Worm (Caenorhabditis elegans) whole organism, L4 larva: ENCODE measurements around the gene add-1.

Experiments
- F10B5.3 ChIP-seq: sonication (generic microtip); optimal IDR thresholded peaks from 2 replicates; lab custom pipeline; 2016; ENCODE audit warnings: mild to moderate bottlenecking, missing genetic modification characterization, missing compliant biosample characterization
- F26F4.8 ChIP-seq: fragments of 200-800 bp; sonication (Bioruptor generic); conservative IDR thresholded peaks from 2 replicates; pipeline ENCODE4 v1.3.6; 2022; ENCODE audit warnings: missing genetic modification characterization, missing compliant biosample characterization
- F49E8.2 ChIP-seq: sonication (generic microtip); optimal IDR thresholded peaks from 2 replicates; lab custom pipeline; 2016; ENCODE audit warnings: missing compliant biosample characterization, mild to moderate bottlenecking, missing genetic modification characterization, borderline replicate concordance
- T26A8.4 ChIP-seq: fragments of 200-800 bp; sonication (Bioruptor generic); IDR thresholded peaks from 2 replicates; pipeline ENCODE4 v1.3.6; 2022; ENCODE audit warnings: missing genetic modification characterization, missing compliant biosample characterization
- Y105C5A.15 ChIP-seq: fragments of 200-800 bp; sonication (Bioruptor generic); IDR thresholded peaks from 2 replicates; pipeline ENCODE4 v1.3.6; 2022; ENCODE audit warnings: missing genetic modification characterization, missing compliant biosample characterization
- Y48G9A.11 ChIP-seq: fragments of 200-800 bp; sonication (Bioruptor generic); IDR thresholded peaks from 2 replicates; pipeline ENCODE4 v1.3.6; 2022; ENCODE audit warnings: missing genetic modification reagents, missing genetic modification characterization, missing compliant biosample characterization
- Y75B8A.6 ChIP-seq: fragments of 200-800 bp; sonication (Bioruptor generic); IDR thresholded peaks from 2 replicates; pipeline ENCODE4 v1.3.6; 2022; ENCODE audit warnings: missing genetic modification reagents, missing genetic modification characterization, missing compliant biosample characterization
- aha-1 ChIP-seq: fragments of 150-350 bp; peaks from one replicate; lab custom pipeline; 2014; ENCODE audit warnings: missing biosample characterization, missing genetic modification characterization
- ama-1 ChIP-seq: fragments of 150-350 bp; optimal IDR thresholded peaks from 2 replicates; lab custom pipeline; 2014; ENCODE audit warnings: inconsistent platforms, mixed read lengths
- ceh-32 ChIP-seq: sonication (generic microtip); optimal IDR thresholded peaks from 2 replicates; lab custom pipeline; 2016; ENCODE audit warnings: mild to moderate bottlenecking, missing genetic modification characterization, missing compliant biosample characterization; ENCODE audit not compliant: poor library complexity
- ceh-82 ChIP-seq: sonication (generic microtip); optimal IDR thresholded peaks from 2 replicates; lab custom pipeline; 2017; ENCODE audit warnings: missing biosample characterization, missing genetic modification characterization
- ces-1 ChIP-seq: fragments of 150-350 bp; sonication (generic microtip); optimal IDR thresholded peaks from 4 replicates; lab custom pipeline; 2014; ENCODE audit warnings: missing biosample characterization, missing genetic modification reagents, missing genetic modification characterization
- daf-16 ChIP-seq, 3 experiments: sonication (generic microtip); optimal IDR thresholded peaks; 2 replicates each; lab custom pipeline; 2016 to 2017; ENCODE audit warnings: missing genetic modification characterization in 3 of 3, missing genetic modification reagents in 3 of 3, mild to moderate bottlenecking in 2 of 3, missing compliant biosample characterization in 2 of 3, missing biosample characterization in 1 of 3, moderate library complexity in 1 of 3
- dmd-6 ChIP-seq: fragments of 200-800 bp; sonication (Bioruptor generic); IDR thresholded peaks from 2 replicates; pipeline ENCODE4 v1.3.6; 2022; ENCODE audit warnings: missing genetic modification reagents, missing genetic modification characterization, missing compliant biosample characterization
- dmd-9 ChIP-seq: fragments of 200-800 bp; sonication (Bioruptor generic); IDR thresholded peaks from 2 replicates; pipeline ENCODE4 v1.3.6; 2022; ENCODE audit warnings: missing genetic modification reagents, missing genetic modification characterization, missing compliant biosample characterization
- dpl-1 ChIP-seq: fragments of 150-350 bp; optimal IDR thresholded peaks from 2 replicates; lab custom pipeline; 2014; ENCODE audit warnings: missing biosample characterization, missing genetic modification reagents, missing genetic modification characterization
- dve-1 ChIP-seq: sonication (generic microtip); optimal IDR thresholded peaks from 2 replicates; lab custom pipeline; 2017; ENCODE audit warnings: antibody characterized with exemption, mild to moderate bottlenecking, missing genetic modification characterization, missing compliant biosample characterization; ENCODE audit not compliant: insufficient read depth
- fkh-10 ChIP-seq: fragments of 150-350 bp; optimal IDR thresholded peaks from 2 replicates; lab custom pipeline; 2014; ENCODE audit warnings: missing biosample characterization, missing genetic modification reagents, missing genetic modification characterization
- fos-1 ChIP-seq: fragments of 150-350 bp; optimal IDR thresholded peaks from 2 replicates; lab custom pipeline; 2014; ENCODE audit warnings: missing biosample characterization, missing genetic modification characterization
- hlh-11 ChIP-seq: fragments of 200-800 bp; sonication (Bioruptor generic); optimal IDR thresholded peaks from 2 replicates; lab custom pipeline; 2018; ENCODE audit warnings: mild to moderate bottlenecking, missing genetic modification characterization, missing compliant biosample characterization
- lim-7 ChIP-seq: fragments of 200-800 bp; sonication (Bioruptor generic); IDR thresholded peaks from 2 replicates; pipeline ENCODE4 v1.3.6; 2022; ENCODE audit warnings: missing genetic modification characterization, missing compliant biosample characterization
- lin-1 ChIP-seq: fragments of 200-800 bp; sonication (Bioruptor generic); IDR thresholded peaks from 2 replicates; pipeline ENCODE4 v1.3.6; 2022; ENCODE audit warnings: missing genetic modification reagents, missing genetic modification characterization, missing compliant biosample characterization
- lin-29 ChIP-seq: fragments of 200-800 bp; sonication (Bioruptor generic); IDR thresholded peaks from 2 replicates; pipeline ENCODE4 v1.3.6; 2022; ENCODE audit warnings: missing genetic modification reagents, missing genetic modification characterization, missing compliant biosample characterization
- lin-38 ChIP-seq: fragments of 200-800 bp; sonication (Bioruptor generic); IDR thresholded peaks from 2 replicates; pipeline ENCODE4 v1.3.6; 2022; ENCODE audit warnings: missing genetic modification reagents, missing genetic modification characterization, missing compliant biosample characterization
- madf-5 ChIP-seq, 2 experiments: fragments of 200-800 bp; sonication (Bioruptor generic); IDR thresholded peaks; 2 replicates each; pipeline ENCODE4 v1.3.6; 2022; ENCODE audit warnings: missing compliant biosample characterization in 2 of 2, missing genetic modification characterization in 2 of 2
- madf-9 ChIP-seq: fragments of 200-800 bp; sonication (Bioruptor generic); conservative IDR thresholded peaks from 2 replicates; pipeline ENCODE4 v1.3.6; 2022; ENCODE audit warnings: missing genetic modification reagents, missing genetic modification characterization, missing compliant biosample characterization
- mdt-29 ChIP-seq: fragments of 200-800 bp; sonication (Bioruptor generic); IDR thresholded peaks from 2 replicates; pipeline ENCODE4 v1.3.6; 2022; ENCODE audit warnings: missing genetic modification reagents, missing genetic modification characterization, missing compliant biosample characterization
- mep-1 ChIP-seq: fragments of 150-350 bp; sonication (generic microtip); optimal IDR thresholded peaks from 3 replicates; lab custom pipeline; 2014; ENCODE audit warnings: missing biosample characterization, missing genetic modification characterization
- mes-2 ChIP-seq: sonication (generic microtip); optimal IDR thresholded peaks from 2 replicates; lab custom pipeline; 2016; ENCODE audit warnings: missing genotype, mild to moderate bottlenecking, missing genetic modification characterization, missing compliant biosample characterization; ENCODE audit not compliant: poor library complexity, severe bottlenecking
- nhr-10 ChIP-seq: fragments of 150-350 bp; optimal IDR thresholded peaks from 2 replicates; lab custom pipeline; 2014; ENCODE audit warnings: missing biosample characterization, missing genetic modification characterization
- nhr-11 ChIP-seq: fragments of 150-350 bp; optimal IDR thresholded peaks from 2 replicates; lab custom pipeline; 2014; ENCODE audit warnings: missing biosample characterization, missing genetic modification characterization
- nhr-111 ChIP-seq: fragments of 200-800 bp; sonication (Bioruptor generic); optimal IDR thresholded peaks from 2 replicates; lab custom pipeline; 2018; ENCODE audit warnings: mild to moderate bottlenecking, missing genetic modification characterization, missing compliant biosample characterization
- nhr-28 ChIP-seq: fragments of 150-350 bp; optimal IDR thresholded peaks from 2 replicates; lab custom pipeline; 2014; ENCODE audit warnings: missing biosample characterization, missing genetic modification characterization
- nhr-42 ChIP-seq: fragments of 200-800 bp; sonication (Bioruptor generic); IDR thresholded peaks from 2 replicates; pipeline ENCODE4 v1.3.6; 2022; ENCODE audit warnings: missing genetic modification characterization, missing compliant biosample characterization
- nhr-77 ChIP-seq: fragments of 150-350 bp; optimal IDR thresholded peaks from 2 replicates; lab custom pipeline; 2014; ENCODE audit warnings: missing biosample characterization, missing genetic modification characterization
- php-3 ChIP-seq: fragments of 200-800 bp; sonication (Bioruptor generic); IDR thresholded peaks from 2 replicates; pipeline ENCODE4 v1.3.6; 2022; ENCODE audit warnings: missing genetic modification reagents, missing genetic modification characterization, missing compliant biosample characterization
- pqm-1 ChIP-seq: sonication (generic microtip); optimal IDR thresholded peaks from 2 replicates; lab custom pipeline; 2017; ENCODE audit warnings: missing biosample characterization, missing genetic modification characterization
- rbr-2 ChIP-seq: sonication (generic microtip); optimal IDR thresholded peaks from 2 replicates; lab custom pipeline; 2016; ENCODE audit warnings: missing genotype, missing genetic modification characterization, missing compliant biosample characterization
- skn-1 ChIP-seq: fragments of 150-350 bp; optimal IDR thresholded peaks from 2 replicates; lab custom pipeline; 2014; ENCODE audit warnings: missing biosample characterization, missing genetic modification characterization
- snpc-1.2 ChIP-seq: fragments of 200-800 bp; sonication (Bioruptor generic); IDR thresholded peaks from 2 replicates; pipeline ENCODE4 v1.3.6; 2022; ENCODE audit warnings: missing genetic modification reagents, missing genetic modification characterization, missing compliant biosample characterization
- zag-1 ChIP-seq: fragments of 150-350 bp; optimal IDR thresholded peaks from 2 replicates; lab custom pipeline; 2014; ENCODE audit warnings: missing biosample characterization, missing genetic modification characterization
- zip-11 ChIP-seq: fragments of 200-800 bp; sonication (Bioruptor generic); IDR thresholded peaks from 2 replicates; pipeline ENCODE4 v1.3.6; 2022; ENCODE audit warnings: missing genetic modification characterization, missing compliant biosample characterization

add-1 gene

DNA sequence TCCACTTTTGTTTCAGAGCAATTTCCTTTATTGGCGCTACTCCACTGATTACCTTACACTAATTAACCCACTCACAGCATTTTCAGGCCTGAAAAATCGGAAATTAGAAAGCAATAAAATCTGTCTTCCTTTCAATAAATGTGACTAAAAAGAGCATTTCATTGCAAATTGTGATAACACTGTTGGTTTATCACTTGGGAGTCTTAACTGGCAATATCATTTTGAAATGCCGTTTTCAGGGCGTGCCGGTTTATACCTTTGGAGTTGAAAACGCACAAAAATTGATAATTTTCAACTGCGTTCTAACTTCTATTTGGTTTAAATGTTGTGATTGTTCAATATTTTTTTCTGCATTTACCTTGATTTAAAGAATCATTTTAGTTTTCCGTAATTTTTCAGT lies 37.6 kb downstream of the add-1 start, which contains the start of gene R08E3.1:
TSS of gene R08E3.1 (plus strand) at position 386 of the 400 bp plus-strand sequence.
- TF ChIP-seq hlh-11 (tag; lab: Kevin White, UChicago) = peak; percentile 58
- no peak for TF ChIP-seq Y105C5A.15 (GFP tag; lab: Robert Waterston, UW)
- TF ChIP-seq dmd-6 (GFP tag; lab: Robert Waterston, UW) = peak; percentile 48; the same call in 1 of the 2 replicates
- no peak for TF ChIP-seq fkh-10 (GFP tag; lab: Kevin White, UChicago)
- no peak for TF ChIP-seq zip-11
- no peak for TF ChIP-seq lim-7
- no peak for TF ChIP-seq ces-1 (GFP tag; lab: Kevin White, UChicago)
- TF ChIP-seq ceh-32 = no peak
- TF ChIP-seq nhr-28 = peak; percentile 84
- TF ChIP-seq zag-1 (tag; lab: Kevin White, UChicago) = no peak
- TF ChIP-seq nhr-77 (tag; lab: Kevin White, UChicago) = peak; percentile 7
- peak; percentile 81 for TF ChIP-seq php-3 (GFP tag; lab: Robert Waterston, UW)
- peak; percentile 93 for TF ChIP-seq pqm-1 (tag; lab: Kevin White, UChicago)
- no peak for TF ChIP-seq skn-1 (tag; lab: Kevin White, UChicago)
- peak; percentile 67 for TF ChIP-seq aha-1 (tag; lab: Kevin White, UChicago)
- TF ChIP-seq nhr-10 (tag; lab: Kevin White, UChicago) = no peak
- TF ChIP-seq daf-16 (GFP tag; optimal IDR thresholded peaks at IDR 0.05; lab: Kevin White, UChicago) = no peak
- TF ChIP-seq daf-16 (tag; optimal IDR thresholded peaks at IDR 0.05; lab: Kevin White, UChicago) = peak; percentile 69
- TF ChIP-seq Y48G9A.11 = no peak
- no peak for TF ChIP-seq lin-38
- no peak for TF ChIP-seq fos-1 (tag; lab: Kevin White, UChicago)
- TF ChIP-seq F49E8.2 (tag; lab: Kevin White, UChicago) = no peak
- TF ChIP-seq T26A8.4 (GFP tag; lab: Robert Waterston, UW) = no peak
- TF ChIP-seq dpl-1 = no peak
- TF ChIP-seq Y75B8A.6 = no peak
- no peak for TF ChIP-seq mdt-29 (GFP tag; lab: Robert Waterston, UW)
- TF ChIP-seq ceh-82 (tag; lab: Kevin White, UChicago) = no peak
- no peak for TF ChIP-seq ama-1
- no peak for TF ChIP-seq mep-1 (tag; lab: Kevin White, UChicago)
- TF ChIP-seq dmd-9 = no peak
- no peak for TF ChIP-seq madf-5 (GFP tag; IDR thresholded peaks at IDR 0.05; lab: Robert Waterston, UW)
- no peak for TF ChIP-seq madf-9
- TF ChIP-seq nhr-42 (GFP tag; lab: Robert Waterston, UW) = no peak
- no peak for TF ChIP-seq rbr-2
- no peak for TF ChIP-seq nhr-11 (tag; lab: Kevin White, UChicago)

DNA sequence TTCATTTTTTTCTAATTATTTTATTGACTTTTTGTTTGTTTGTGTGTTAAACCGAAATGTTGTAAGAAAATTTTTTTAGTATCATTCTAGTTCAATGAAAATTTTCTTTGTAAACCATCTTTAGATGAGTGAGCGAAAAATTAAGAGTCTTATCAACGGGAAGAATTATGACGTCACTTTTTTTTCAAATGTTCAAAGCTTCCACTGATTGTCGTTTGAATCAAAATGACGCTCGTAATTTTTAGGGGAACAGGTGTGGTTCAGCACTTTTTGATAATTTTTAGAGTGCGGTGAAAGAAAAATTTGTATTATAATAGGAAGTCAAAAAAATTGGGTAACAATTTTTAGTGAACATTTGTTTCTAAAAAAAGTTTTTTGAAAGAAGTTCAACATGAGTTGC lies 38.2 kb downstream of the add-1 start:
- TF ChIP-seq lin-29 (no peak), hlh-11 (tag; lab: Kevin White, UChicago) (peak; percentile 53), lin-38 (no peak), pqm-1 (tag; lab: Kevin White, UChicago) (peak; percentile 90), mes-2 (tag; lab: Kevin White, UChicago) (no peak), nhr-28 (peak; percentile 34), snpc-1.2 (GFP tag; lab: Robert Waterston, UW) (no peak), daf-16 (GFP tag; optimal IDR thresholded peaks at IDR 0.05; lab: Kevin White, UChicago) (no peak), daf-16 (tag; optimal IDR thresholded peaks at IDR 0.05; lab: Kevin White, UChicago) (peak; percentile 22), F26F4.8 (GFP tag; lab: Robert Waterston, UW) (no peak), madf-9 (no peak), nhr-111 (GFP tag; lab: Kevin White, UChicago) (no peak), F10B5.3 (tag; lab: Kevin White, UChicago) (no peak), Y75B8A.6 (no peak), dve-1 (tag; lab: Kevin White, UChicago) (peak; percentile 58), dmd-6 (GFP tag; lab: Robert Waterston, UW) (peak; percentile 68), lin-1 (0 out of 2 replicates have a peak, but pooled peaks have one; percentile 27)
